Worm (Caenorhabditis elegans): ENCODE measurements around the gene pan-1.

pan-1 gene

ce11 chrIII:4523411-4523810 lies 39.1 kb upstream of the pan-1 start:
- TF ChIP-seq unc-62 (GFP tag; optimal IDR thresholded peaks at IDR 0.05), result peak; percentile 61
- peak; percentile 59 for TF ChIP-seq ces-1 (GFP tag; optimal IDR thresholded peaks at IDR 0.05)
- TF ChIP-seq hlh-1 (tag; optimal IDR thresholded peaks at IDR 0.05), result peak; percentile 27
- TF ChIP-seq cnd-1 (tag; optimal IDR thresholded peaks at IDR 0.05), result peak; percentile 86
- TF ChIP-seq unc-39 (tag; optimal IDR thresholded peaks at IDR 0.05), result no peak
- no peak for TF ChIP-seq drap-1 (GFP tag; optimal IDR thresholded peaks at IDR 0.05)

- TF ChIP-seq zip-8 (tag; optimal IDR thresholded peaks at IDR 0.05) (no peak), ceh-43 (GFP tag; optimal IDR thresholded peaks at IDR 0.05) (no peak), M03D4.4 (tag; optimal IDR thresholded peaks at IDR 0.05) (no peak), ham-2 (GFP tag; optimal IDR thresholded peaks at IDR 0.05) (no peak), ces-1 (GFP tag; optimal IDR thresholded peaks at IDR 0.05) (peak; percentile 95)
Measured at ce11 chrIII:4524071-4524470, 38.5 kb upstream of the pan-1 start.

- TF ChIP-seq blmp-1 (tag; optimal IDR thresholded peaks at IDR 0.05) (no peak), nhr-76 (tag; optimal IDR thresholded peaks at IDR 0.05) (no peak), nhr-12 (tag; optimal IDR thresholded peaks at IDR 0.05) (no peak), sptf-1 (tag; optimal IDR thresholded peaks at IDR 0.05) (no peak), unc-62 (GFP tag; optimal IDR thresholded peaks at IDR 0.05) (no peak), pha-4 (tag; optimal IDR thresholded peaks at IDR 0.05) (no peak), ceh-39 (tag; optimal IDR thresholded peaks at IDR 0.05) (no peak), mep-1 (tag; optimal IDR thresholded peaks at IDR 0.05) (no peak), nhr-28 (tag; optimal IDR thresholded peaks at IDR 0.05) (no peak), unc-39 (tag; optimal IDR thresholded peaks at IDR 0.05) (no peak), nhr-2 (tag; optimal IDR thresholded peaks at IDR 0.05) (no peak), ceh-43 (GFP tag; optimal IDR thresholded peaks at IDR 0.05) (no peak), ceh-83 (GFP tag; optimal IDR thresholded peaks at IDR 0.05) (no peak), flh-1 (GFP tag; optimal IDR thresholded peaks at IDR 0.05) (no peak), elt-1 (tag; optimal IDR thresholded peaks at IDR 0.05; ENCODE audit: borderline replicate concordance, insufficient read depth) (no peak), ham-2 (GFP tag; optimal IDR thresholded peaks at IDR 0.05) (no peak)
Measured at ce11 chrIII:4525998-4526397, 36.5 kb upstream of the pan-1 start.

- no peak for TF ChIP-seq elt-3 (tag; optimal IDR thresholded peaks at IDR 0.05)
- TF ChIP-seq nhr-237 (tag; optimal IDR thresholded peaks at IDR 0.05), result no peak
- no peak for TF ChIP-seq blmp-1 (tag; optimal IDR thresholded peaks at IDR 0.05)
- TF ChIP-seq mep-1 (tag; optimal IDR thresholded peaks at IDR 0.05), result no peak
- TF ChIP-seq nhr-2 (tag; optimal IDR thresholded peaks at IDR 0.05), result no peak
Measured at ce11 chrIII:4530968-4531367, 31.6 kb upstream of the pan-1 start.

ce11 chrIII:4540604-4541003 lies 21.9 kb upstream of the pan-1 start, which contains the start of gene ugt-62:
Gene ugt-62, minus strand, starts transcription at chrIII:4540623.
- no peak for TF ChIP-seq zip-8 (tag; optimal IDR thresholded peaks at IDR 0.05)
- TF ChIP-seq drap-1 (GFP tag; optimal IDR thresholded peaks at IDR 0.05), result no peak
- TF ChIP-seq lin-13 (tag; optimal IDR thresholded peaks at IDR 0.05), result no peak
- TF ChIP-seq unc-120 (tag; optimal IDR thresholded peaks at IDR 0.05; ENCODE audit: poor library complexity, severe bottlenecking), result no peak
- no peak for TF ChIP-seq ham-2 (GFP tag; optimal IDR thresholded peaks at IDR 0.05)
- TF ChIP-seq cnd-1 (tag; optimal IDR thresholded peaks at IDR 0.05), result no peak
- TF ChIP-seq elt-1 (tag; optimal IDR thresholded peaks at IDR 0.05; ENCODE audit: borderline replicate concordance, insufficient read depth), result no peak
- no peak for TF ChIP-seq hlh-1 (tag; optimal IDR thresholded peaks at IDR 0.05)
- no peak for TF ChIP-seq nhr-2 (tag; optimal IDR thresholded peaks at IDR 0.05)
- no peak for TF ChIP-seq elt-3 (tag; optimal IDR thresholded peaks at IDR 0.05)
- TF ChIP-seq ceh-39 (tag; optimal IDR thresholded peaks at IDR 0.05), result no peak
- no peak for TF ChIP-seq nhr-237 (tag; optimal IDR thresholded peaks at IDR 0.05)
- TF ChIP-seq M03D4.4 (tag; optimal IDR thresholded peaks at IDR 0.05), result no peak
- TF ChIP-seq tbx-8 (GFP tag; optimal IDR thresholded peaks at IDR 0.05), result no peak
- TF ChIP-seq pha-4 (tag; optimal IDR thresholded peaks at IDR 0.05), result no peak
- no peak for TF ChIP-seq lin-32 (GFP tag; optimal IDR thresholded peaks at IDR 0.05)
- no peak for TF ChIP-seq ztf-11 (tag; optimal IDR thresholded peaks at IDR 0.05)
- no peak for TF ChIP-seq ceh-43 (GFP tag; optimal IDR thresholded peaks at IDR 0.05)

- no peak for TF ChIP-seq snpc-4 (tag; optimal IDR thresholded peaks at IDR 0.05)
- TF ChIP-seq ceh-83 (GFP tag; optimal IDR thresholded peaks at IDR 0.05), result no peak
- peak; percentile 6 for TF ChIP-seq unc-120 (tag; optimal IDR thresholded peaks at IDR 0.05; ENCODE audit: poor library complexity, severe bottlenecking)
- TF ChIP-seq nhr-2 (tag; optimal IDR thresholded peaks at IDR 0.05), result no peak
- peak; percentile 26 for TF ChIP-seq mep-1 (tag; optimal IDR thresholded peaks at IDR 0.05)
- TF ChIP-seq ceh-43 (GFP tag; optimal IDR thresholded peaks at IDR 0.05), result peak; percentile 58
- TF ChIP-seq unc-62 (GFP tag; optimal IDR thresholded peaks at IDR 0.05), result no peak
- TF ChIP-seq ces-1 (GFP tag; optimal IDR thresholded peaks at IDR 0.05), result no peak
- peak; percentile 12 for TF ChIP-seq cnd-1 (tag; optimal IDR thresholded peaks at IDR 0.05)
- peak; percentile 47 for TF ChIP-seq lsy-2 (tag; optimal IDR thresholded peaks at IDR 0.05)
- TF ChIP-seq nhr-12 (tag; optimal IDR thresholded peaks at IDR 0.05), result no peak
- TF ChIP-seq M03D4.4 (tag; optimal IDR thresholded peaks at IDR 0.05), result peak; percentile 57
- TF ChIP-seq mab-5 (tag; optimal IDR thresholded peaks at IDR 0.05), result peak; percentile 16
- TF ChIP-seq pha-4 (tag; optimal IDR thresholded peaks at IDR 0.05), result no peak
- TF ChIP-seq ceh-39 (tag; optimal IDR thresholded peaks at IDR 0.05), result no peak
- no peak for TF ChIP-seq nhr-28 (tag; optimal IDR thresholded peaks at IDR 0.05)
- TF ChIP-seq sptf-1 (tag; optimal IDR thresholded peaks at IDR 0.05), result peak; percentile 58
- TF ChIP-seq mls-2 (tag; optimal IDR thresholded peaks at IDR 0.05), result peak; percentile 32
- no peak for TF ChIP-seq ham-2 (GFP tag; optimal IDR thresholded peaks at IDR 0.05)
- TF ChIP-seq hlh-1 (tag; optimal IDR thresholded peaks at IDR 0.05), result peak; percentile 18
- TF ChIP-seq blmp-1 (tag; optimal IDR thresholded peaks at IDR 0.05), result peak; percentile 23
- no peak for TF ChIP-seq tbx-8 (GFP tag; optimal IDR thresholded peaks at IDR 0.05)
Measured at ce11 chrIII:4542362-4542931, 20.1 kb upstream of the pan-1 start, which contains the start of the genes mrps-34 and cisd-3.1. Gene mrps-34, minus strand, starts transcription at chrIII:4542452. Gene cisd-3.1, plus strand, starts transcription at chrIII:4542881.
